Fruit fly (Drosophila melanogaster) whole organism, embryonic: Measurements from ENCODE around the gene beat-IIIc.

Experiments
- Blimp-1 ChIP-seq: fragments of 200-800 bp; sonication (Bioruptor generic); optimal IDR thresholded peaks from 3 replicates; lab custom pipeline; 2018; ENCODE audit warnings: missing biosample characterization, missing genetic modification characterization, mild to moderate bottlenecking, moderate library complexity, missing genetic modification reagents
- Bteb2 ChIP-seq: fragments of 200-800 bp; sonication (Bioruptor generic); optimal IDR thresholded peaks from 2 replicates; lab custom pipeline; 2016; ENCODE audit warnings: missing biosample characterization, missing genetic modification characterization
- CG10209 ChIP-seq: fragments of 200-800 bp; sonication (Bioruptor generic); optimal IDR thresholded peaks from 3 replicates; lab custom pipeline; 2017; ENCODE audit warnings: missing biosample characterization, mild to moderate bottlenecking, missing genetic modification characterization, missing genetic modification reagents
- CG1024 ChIP-seq: fragments of 200-800 bp; sonication (Bioruptor generic); IDR thresholded peaks from 2 replicates; pipeline ENCODE4 v1.3.6; 2022; ENCODE audit warnings: missing biosample characterization, missing genetic modification characterization
- CG10267 ChIP-seq: fragments of 200-800 bp; sonication (Bioruptor generic); optimal IDR thresholded peaks from 2 replicates; lab custom pipeline; 2018; ENCODE audit warnings: missing biosample characterization, mild to moderate bottlenecking, missing genetic modification characterization, moderate library complexity
- CG11456 ChIP-seq: fragments of 200-800 bp; sonication (Bioruptor generic); IDR thresholded peaks from 3 replicates; pipeline ENCODE4 v1.3.6; 2022; ENCODE audit warnings: missing biosample characterization, missing genetic modification characterization
- CG12104 ChIP-seq: fragments of 200-800 bp; sonication (Bioruptor generic); optimal IDR thresholded peaks from 3 replicates; lab custom pipeline; 2016; ENCODE audit warnings: missing biosample characterization, missing genetic modification characterization
- CG12391 ChIP-seq: fragments of 200-800 bp; sonication (Bioruptor generic); optimal IDR thresholded peaks from 3 replicates; lab custom pipeline; 2018; ENCODE audit warnings: missing biosample characterization, mild to moderate bottlenecking, missing genetic modification characterization, moderate library complexity
- CG12769 ChIP-seq: fragments of 200-800 bp; sonication (Bioruptor generic); optimal IDR thresholded peaks from 2 replicates; lab custom pipeline; 2019; ENCODE audit warnings: missing biosample characterization, mild to moderate bottlenecking, missing genetic modification characterization, moderate library complexity
- CG1603 ChIP-seq: fragments of 200-800 bp; sonication (Bioruptor generic); optimal IDR thresholded peaks from 2 replicates; lab custom pipeline; 2019; ENCODE audit warnings: missing biosample characterization, mild to moderate bottlenecking, missing genetic modification characterization, moderate library complexity
- CG16813 ChIP-seq: fragments of 200-800 bp; sonication (Bioruptor generic); IDR thresholded peaks from 3 replicates; pipeline ENCODE4 v1.3.6; 2022; ENCODE audit warnings: missing biosample characterization, missing genetic modification characterization; ENCODE audit not compliant: partially characterized antibody
- CG16863 ChIP-seq: fragments of 200-800 bp; sonication (Bioruptor generic); optimal IDR thresholded peaks from 3 replicates; lab custom pipeline; 2016; ENCODE audit warnings: missing biosample characterization, missing genetic modification characterization
- CG17186 ChIP-seq: fragments of 200-800 bp; sonication (Bioruptor generic); optimal IDR thresholded peaks from 3 replicates; lab custom pipeline; 2017; ENCODE audit warnings: missing biosample characterization, missing genetic modification reagents, missing genetic modification characterization
- CG17385 ChIP-seq: fragments of 200-800 bp; sonication (Bioruptor generic); optimal IDR thresholded peaks from 3 replicates; lab custom pipeline; 2018; ENCODE audit warnings: missing biosample characterization, mild to moderate bottlenecking, missing genetic modification characterization
- CG17568 ChIP-seq: fragments of 200-800 bp; sonication (Bioruptor generic); optimal IDR thresholded peaks from 2 replicates; lab custom pipeline; 2018; ENCODE audit warnings: missing biosample characterization, mild to moderate bottlenecking, missing genetic modification characterization, moderate library complexity
- CG17912 ChIP-seq: fragments of 200-800 bp; sonication (Bioruptor generic); optimal IDR thresholded peaks from 2 replicates; lab custom pipeline; 2018; ENCODE audit warnings: missing biosample characterization, mild to moderate bottlenecking, missing genetic modification characterization
- CG2116 ChIP-seq: fragments of 200-800 bp; sonication (Bioruptor generic); optimal IDR thresholded peaks from 3 replicates; lab custom pipeline; 2018; ENCODE audit warnings: missing biosample characterization, mild to moderate bottlenecking, missing genetic modification characterization
- CG2889 ChIP-seq: fragments of 200-800 bp; sonication (Bioruptor generic); IDR thresholded peaks from 3 replicates; pipeline ENCODE4 v1.3.6; 2022; ENCODE audit warnings: missing biosample characterization, missing genetic modification characterization
- CG4820 ChIP-seq: fragments of 200-800 bp; sonication (Bioruptor generic); optimal IDR thresholded peaks from 3 replicates; lab custom pipeline; 2016; ENCODE audit warnings: missing biosample characterization, missing genetic modification characterization
- CG7839 ChIP-seq: fragments of 200-800 bp; sonication (Bioruptor generic); optimal IDR thresholded peaks from 3 replicates; lab custom pipeline; 2018; ENCODE audit warnings: missing biosample characterization, mild to moderate bottlenecking, missing genetic modification characterization, moderate library complexity
- Eip74EF ChIP-seq, 2 experiments: fragments of 200-800 bp in 1 of 2; fragments of >200 bp in 1 of 2; sonication (Bioruptor generic) in 1 of 2; optimal IDR thresholded peaks; 2 replicates each; lab custom pipeline; 2017 to 2019; ENCODE audit warnings: missing biosample characterization in 2 of 2, missing genetic modification characterization in 2 of 2, mild to moderate bottlenecking in 1 of 2, moderate library complexity in 1 of 2
- Lhr ChIP-seq: fragments of 200-800 bp; sonication (Bioruptor generic); optimal IDR thresholded peaks from 3 replicates; lab custom pipeline; 2017; ENCODE audit warnings: mild to moderate bottlenecking, missing biosample characterization, missing genetic modification reagents, missing genetic modification characterization
- Lpt ChIP-seq: fragments of >200 bp; optimal IDR thresholded peaks from 2 replicates; lab custom pipeline; 2018; ENCODE audit warnings: missing biosample characterization, missing genetic modification characterization
- NC2β ChIP-seq: fragments of 200-800 bp; sonication (Bioruptor generic); optimal IDR thresholded peaks from 2 replicates; lab custom pipeline; 2016; ENCODE audit warnings: missing biosample characterization, missing genetic modification characterization
- NFAT ChIP-seq: fragments of 200-800 bp; sonication (Bioruptor generic); IDR thresholded peaks from 2 replicates; pipeline ENCODE4 v1.3.6; 2022; ENCODE audit warnings: missing biosample characterization, missing genetic modification characterization
- Oaz ChIP-seq: fragments of 200-800 bp; sonication (Bioruptor generic); IDR thresholded peaks from 2 replicates; pipeline ENCODE4 v1.3.6; 2022; ENCODE audit warnings: missing biosample characterization, missing genetic modification characterization
- Rfx ChIP-seq: fragments of 200-800 bp; sonication (Bioruptor generic); IDR thresholded peaks from 2 replicates; pipeline ENCODE4 v1.3.6; 2022; ENCODE audit warnings: missing biosample characterization, missing genetic modification characterization
- Sin3A ChIP-seq: fragments of >200 bp; optimal IDR thresholded peaks from 2 replicates; lab custom pipeline; 2018
- Sry-δ ChIP-seq: fragments of 200-800 bp; sonication (Bioruptor generic); optimal IDR thresholded peaks from 2 replicates; lab custom pipeline; 2016; ENCODE audit warnings: missing biosample characterization, missing genetic modification characterization
- YL-1 ChIP-seq: fragments of 200-800 bp; sonication (Bioruptor generic); optimal IDR thresholded peaks from 3 replicates; lab custom pipeline; 2017; ENCODE audit warnings: missing biosample characterization, mild to moderate bottlenecking, missing genetic modification characterization
- ash1 ChIP-seq: fragments of 200-800 bp; sonication (Bioruptor generic); optimal IDR thresholded peaks from 2 replicates; lab custom pipeline; 2018; ENCODE audit warnings: missing biosample characterization, mild to moderate bottlenecking, missing genetic modification characterization
- btn ChIP-seq: fragments of 200-800 bp; sonication (Bioruptor generic); optimal IDR thresholded peaks from 2 replicates; lab custom pipeline; 2016; ENCODE audit warnings: missing biosample characterization, missing genetic modification characterization
- chn ChIP-seq: fragments of 200-800 bp; sonication (Bioruptor generic); optimal IDR thresholded peaks from 2 replicates; lab custom pipeline; 2016; ENCODE audit warnings: missing biosample characterization, missing genetic modification characterization
- crc ChIP-seq: fragments of 200-800 bp; sonication (Bioruptor generic); optimal IDR thresholded peaks from 2 replicates; lab custom pipeline; 2016; ENCODE audit warnings: missing biosample characterization, missing genetic modification characterization
- danr ChIP-seq: fragments of 200-800 bp; sonication (Bioruptor generic); IDR thresholded peaks from 2 replicates; pipeline ENCODE4 v1.3.6; 2022; ENCODE audit warnings: missing biosample characterization, missing genetic modification characterization
- dmrt99B ChIP-seq: fragments of 200-800 bp; sonication (Bioruptor generic); optimal IDR thresholded peaks from 2 replicates; lab custom pipeline; 2018; ENCODE audit warnings: missing biosample characterization, mild to moderate bottlenecking, missing genetic modification characterization, moderate library complexity
- esg ChIP-seq: fragments of 200-800 bp; sonication (Bioruptor generic); conservative IDR thresholded peaks from 2 replicates; pipeline ENCODE4 v1.3.6; 2022; ENCODE audit warnings: missing biosample characterization, missing genetic modification characterization
- gsb ChIP-seq: fragments of 200-800 bp; sonication (Bioruptor generic); IDR thresholded peaks from 2 replicates; pipeline ENCODE4 v1.3.6; 2022; ENCODE audit warnings: missing biosample characterization, missing genetic modification characterization
- ham ChIP-seq: fragments of 200-800 bp; sonication (Bioruptor generic); IDR thresholded peaks from 2 replicates; pipeline ENCODE4 v1.3.6; 2022; ENCODE audit warnings: missing biosample characterization, missing genetic modification characterization
- lmd ChIP-seq: fragments of 200-800 bp; sonication (Bioruptor generic); IDR thresholded peaks from 2 replicates; pipeline ENCODE4 v1.3.6; 2022; ENCODE audit warnings: missing biosample characterization, missing genetic modification characterization
- mld ChIP-seq: fragments of 200-800 bp; sonication (Bioruptor generic); IDR thresholded peaks from 3 replicates; pipeline ENCODE4 v1.3.6; 2022; ENCODE audit warnings: missing biosample characterization, missing genetic modification characterization; ENCODE audit not compliant: partially characterized antibody
- pzg ChIP-seq: fragments of 200-800 bp; sonication (Bioruptor generic); optimal IDR thresholded peaks from 3 replicates; lab custom pipeline; 2018; ENCODE audit warnings: missing biosample characterization, mild to moderate bottlenecking, missing genetic modification characterization, moderate library complexity
- sd ChIP-seq: fragments of 200-800 bp; sonication (Bioruptor generic); optimal IDR thresholded peaks from 3 replicates; lab custom pipeline; 2018; ENCODE audit warnings: missing biosample characterization, mild to moderate bottlenecking, missing genetic modification characterization, moderate library complexity
- so ChIP-seq: fragments of 200-800 bp; sonication (Bioruptor generic); IDR thresholded peaks from 3 replicates; pipeline ENCODE4 v1.3.6; 2022; ENCODE audit warnings: missing biosample characterization, missing genetic modification characterization
- stc ChIP-seq: fragments of 200-800 bp; sonication (Bioruptor generic); IDR thresholded peaks from 2 replicates; pipeline ENCODE4 v1.3.6; 2022; ENCODE audit warnings: missing biosample characterization, missing genetic modification characterization
- trh ChIP-seq: fragments of 200-800 bp; sonication (Bioruptor generic); optimal IDR thresholded peaks from 2 replicates; lab custom pipeline; 2016; ENCODE audit warnings: missing biosample characterization, missing genetic modification characterization
- tx ChIP-seq: fragments of 200-800 bp; sonication (Bioruptor generic); optimal IDR thresholded peaks from 2 replicates; lab custom pipeline; 2016; ENCODE audit warnings: missing biosample characterization, missing genetic modification characterization
- unpg ChIP-seq: fragments of 200-800 bp; sonication (Bioruptor generic); optimal IDR thresholded peaks from 3 replicates; lab custom pipeline; 2018; ENCODE audit warnings: missing biosample characterization, mild to moderate bottlenecking, missing genetic modification characterization, moderate library complexity
- wek ChIP-seq: fragments of 200-800 bp; sonication (Bioruptor generic); optimal IDR thresholded peaks from 3 replicates; lab custom pipeline; 2018; ENCODE audit warnings: missing biosample characterization, mild to moderate bottlenecking, missing genetic modification characterization, moderate library complexity
- zfh1 ChIP-seq: fragments of 200-800 bp; sonication (Bioruptor generic); IDR thresholded peaks from 3 replicates; pipeline ENCODE4 v1.3.6; 2022; ENCODE audit warnings: missing biosample characterization, missing genetic modification characterization

The beat-IIIc gene

dm6 chr2L:17243101-17243780, 17.3 kb downstream of the beat-IIIc start (continued):
- TF ChIP-seq CG1024 (no peak), tx (GFP tag; lab: Kevin White, UChicago) (no peak), unpg (GFP tag; lab: Kevin White, UChicago) (peak; percentile 34), CG16813 (GFP tag; lab: Robert Waterston, UW) (no peak), lmd (GFP tag; lab: Robert Waterston, UW) (peak; percentile 43; the same call in 1 of the 2 replicates), CG2116 (GFP tag; lab: Kevin White, UChicago) (no peak), Oaz (GFP tag; lab: Robert Waterston, UW) (no peak), CG2889 (GFP tag; lab: Robert Waterston, UW) (no peak), danr (GFP tag; lab: Robert Waterston, UW) (0 out of 2 replicates have a peak, but pooled peaks have one; percentile 11), gsb (GFP tag; lab: Robert Waterston, UW) (no peak), NFAT (no peak), so (GFP tag; lab: Robert Waterston, UW) (peak; percentile 60; the same call in 1 of the 3 replicates), wek (no peak), pzg (GFP tag; lab: Kevin White, UChicago) (no peak), CG17912 (GFP tag; lab: Kevin White, UChicago) (no peak), Eip74EF (GFP tag; optimal IDR thresholded peaks at IDR 0.05; lab: Kevin White, UChicago) (peak in 1 of 2 experiments; percentile 50), Bteb2 (GFP tag; lab: Kevin White, UChicago) (no peak), CG12769 (tag; lab: Kevin White, UChicago) (no peak), CG10209 (no peak), stc (GFP tag; lab: Robert Waterston, UW) (0 out of 2 replicates have a peak, but pooled peaks have one; percentile 49), btn (GFP tag; lab: Kevin White, UChicago) (peak; percentile 40), YL-1 (no peak), CG16863 (GFP tag; lab: Kevin White, UChicago) (peak; percentile 12), dmrt99B (tag; lab: Kevin White, UChicago) (peak; percentile 79), crc (GFP tag; lab: Kevin White, UChicago) (no peak), CG1603 (peak; percentile 57), ham (GFP tag; lab: Robert Waterston, UW) (no peak), CG12104 (GFP tag; lab: Kevin White, UChicago) (no peak), Lpt (GFP tag; lab: Kevin White, UChicago) (no peak), mld (GFP tag; lab: Robert Waterston, UW) (no peak), Blimp-1 (peak; percentile 91), Sry-δ (GFP tag; lab: Kevin White, UChicago) (no peak), NC2β (no peak), trh (GFP tag; lab: Kevin White, UChicago) (peak; percentile 14), Rfx (GFP tag; lab: Robert Waterston, UW) (no peak), CG11456 (GFP tag; lab: Robert Waterston, UW) (no peak), esg (peak; percentile 45; the same call in 1 of the 2 replicates), CG17568 (GFP tag; lab: Kevin White, UChicago) (no peak), sd (no peak), Sin3A (lab: Kevin White, UChicago) (no peak), CG17385 (GFP tag; lab: Kevin White, UChicago) (no peak), chn (peak; percentile 7), CG17186 (GFP tag; lab: Kevin White, UChicago) (peak; percentile 21), zfh1 (GFP tag; lab: Robert Waterston, UW) (peak; percentile 70), Lhr (GFP tag; lab: Kevin White, UChicago) (peak; percentile 9), CG12391 (tag; lab: Kevin White, UChicago) (peak; percentile 5), CG10267 (peak; percentile 80), CG4820 (peak; percentile 75), CG7839 (peak; percentile 75), ash1 (GFP tag; lab: Kevin White, UChicago) (no peak)
